Worm (Caenorhabditis elegans): ENCODE results near the gene tsp-12.

- TF ChIP-seq lir-3 (tag; optimal IDR thresholded peaks at IDR 0.05): no peak
- no peak for TF ChIP-seq ceh-82 (tag; optimal IDR thresholded peaks at IDR 0.05)
Measured at ce11 chrIV:10197317-10197867, 47.0 kb upstream of the tsp-12 start, which contains the start of gene gon-4.
